Worm (Caenorhabditis elegans) whole organism, mixed stage, embryonic: ENCODE results near the gene rpl-5.

Experiments
- ceh-83 ChIP-seq: fragments of 200-800 bp; sonication (Bioruptor generic); optimal IDR thresholded peaks from 2 replicates; lab custom pipeline; 2018; ENCODE audit warnings: mild to moderate bottlenecking, missing genetic modification characterization, missing compliant biosample characterization
- ces-1 ChIP-seq: fragments of 150-350 bp; optimal IDR thresholded peaks from 2 replicates; lab custom pipeline; 2014; ENCODE audit warnings: missing biosample characterization, missing genetic modification reagents, missing genetic modification characterization
- sptf-1 ChIP-seq: sonication (generic microtip); optimal IDR thresholded peaks from 2 replicates; lab custom pipeline; 2017; ENCODE audit warnings: mild to moderate bottlenecking, missing genetic modification characterization, moderate library complexity, missing compliant biosample characterization
- ztf-11 ChIP-seq: fragments of 150-350 bp; optimal IDR thresholded peaks from 2 replicates; lab custom pipeline; 2014; ENCODE audit warnings: missing biosample characterization, missing genetic modification characterization

- TF ChIP-seq ceh-83 (GFP tag; lab: Kevin White, UChicago) (no peak), sptf-1 (tag; lab: Kevin White, UChicago) (no peak), ces-1 (GFP tag; lab: Kevin White, UChicago) (no peak), ztf-11 (no peak)
Observed at ce11 chrII:8568234-8568969, 1.3 kb upstream of the rpl-5 start.
